Fruit fly (Drosophila melanogaster) whole organism, embryonic: ENCODE results near the gene Ubqn.

Experiments used
- ATbp ChIP-seq: fragments of 200-800 bp; sonication (Bioruptor generic); optimal IDR thresholded peaks from 2 replicates; lab custom pipeline; 2017; ENCODE audit warnings: missing biosample characterization, mild to moderate bottlenecking, missing genetic modification characterization, missing genetic modification reagents
- Antp ChIP-seq: fragments of 200-800 bp; sonication (Bioruptor generic); optimal IDR thresholded peaks from 3 replicates; lab custom pipeline; 2016; ENCODE audit warnings: missing biosample characterization, missing genetic modification characterization
- CG10274 ChIP-seq: fragments of 200-800 bp; sonication (Bioruptor generic); optimal IDR thresholded peaks from 3 replicates; lab custom pipeline; 2017; ENCODE audit warnings: missing biosample characterization, mild to moderate bottlenecking, missing genetic modification characterization
- CG14014 ChIP-seq: fragments of 200-800 bp; sonication (Bioruptor generic); IDR thresholded peaks from 2 replicates; pipeline ENCODE4 v1.3.6; 2022; ENCODE audit warnings: missing biosample characterization, missing genetic modification characterization
- CG14441 ChIP-seq: fragments of 200-800 bp; sonication (Bioruptor generic); IDR thresholded peaks from 2 replicates; pipeline ENCODE4 v1.3.6; 2022; ENCODE audit warnings: missing biosample characterization, missing genetic modification characterization
- CG14667 ChIP-seq: fragments of 200-800 bp; sonication (Bioruptor generic); IDR thresholded peaks from 2 replicates; pipeline ENCODE4 v1.3.6; 2022; ENCODE audit warnings: missing biosample characterization, missing genetic modification characterization
- CG14710 ChIP-seq: fragments of 200-800 bp; sonication (Bioruptor generic); optimal IDR thresholded peaks from 3 replicates; lab custom pipeline; 2019; ENCODE audit warnings: missing biosample characterization, mild to moderate bottlenecking, missing genetic modification characterization, moderate library complexity
- CG15269 ChIP-seq: fragments of 200-800 bp; sonication (Bioruptor generic); optimal IDR thresholded peaks from 2 replicates; lab custom pipeline; 2018; ENCODE audit warnings: missing biosample characterization, mild to moderate bottlenecking, missing genetic modification characterization, moderate library complexity
- CG15479 ChIP-seq: fragments of 200-800 bp; sonication (Bioruptor generic); optimal IDR thresholded peaks from 3 replicates; lab custom pipeline; 2019; ENCODE audit warnings: missing biosample characterization, mild to moderate bottlenecking, missing genetic modification characterization, moderate library complexity
- CG3163 ChIP-seq: fragments of 200-800 bp; sonication (Bioruptor generic); optimal IDR thresholded peaks from 3 replicates; lab custom pipeline; 2016; ENCODE audit warnings: missing biosample characterization, missing genetic modification characterization
- CG34224 ChIP-seq: fragments of 200-800 bp; sonication (Bioruptor generic); IDR thresholded peaks from 3 replicates; pipeline ENCODE4 v1.3.6; 2022; ENCODE audit warnings: missing biosample characterization, missing genetic modification characterization; ENCODE audit not compliant: partially characterized antibody
- CG34422 ChIP-seq: fragments of 200-800 bp; sonication (Bioruptor generic); IDR thresholded peaks from 3 replicates; pipeline ENCODE4 v1.3.6; 2022; ENCODE audit warnings: missing biosample characterization, missing genetic modification characterization
- CG4282 ChIP-seq: fragments of 200-800 bp; sonication (Bioruptor generic); optimal IDR thresholded peaks from 2 replicates; lab custom pipeline; 2016; ENCODE audit warnings: missing biosample characterization, missing genetic modification characterization
- CG5245 ChIP-seq: fragments of 200-800 bp; sonication (Bioruptor generic); optimal IDR thresholded peaks from 3 replicates; lab custom pipeline; 2016; ENCODE audit warnings: missing biosample characterization, missing genetic modification characterization
- CG8388 ChIP-seq: fragments of 200-800 bp; sonication (Bioruptor generic); optimal IDR thresholded peaks from 2 replicates; lab custom pipeline; 2019; ENCODE audit warnings: missing biosample characterization, mild to moderate bottlenecking, missing genetic modification characterization, moderate library complexity
- CTCF ChIP-seq: fragments of 200-800 bp; sonication (Bioruptor generic); optimal IDR thresholded peaks from 2 replicates; lab custom pipeline; 2017; ENCODE audit warnings: missing biosample characterization, mild to moderate bottlenecking, missing genetic modification characterization, moderate library complexity
- CrebB ChIP-seq: fragments of 200-800 bp; sonication (Bioruptor generic); optimal IDR thresholded peaks from 3 replicates; lab custom pipeline; 2018; ENCODE audit warnings: missing biosample characterization, mild to moderate bottlenecking, missing genetic modification characterization
- Dad ChIP-seq: fragments of 200-800 bp; sonication (Bioruptor generic); optimal IDR thresholded peaks from 3 replicates; lab custom pipeline; 2016; ENCODE audit warnings: missing biosample characterization, missing genetic modification characterization
- Dbx ChIP-seq: fragments of 200-800 bp; sonication (Bioruptor generic); IDR thresholded peaks from 3 replicates; pipeline ENCODE4 v1.3.6; 2022; ENCODE audit warnings: missing biosample characterization, missing genetic modification characterization
- E2f2 ChIP-seq: fragments of 200-800 bp; sonication (Bioruptor generic); IDR thresholded peaks from 2 replicates; pipeline ENCODE4 v1.3.6; 2022; ENCODE audit warnings: missing biosample characterization, missing genetic modification characterization
- Hand ChIP-seq: fragments of 200-800 bp; sonication (Bioruptor generic); optimal IDR thresholded peaks from 2 replicates; lab custom pipeline; 2017; ENCODE audit warnings: mild to moderate bottlenecking, missing biosample characterization, missing genetic modification reagents, missing genetic modification characterization
- Jarid2 ChIP-seq: fragments of 200-800 bp; sonication (Bioruptor generic); optimal IDR thresholded peaks from 3 replicates; lab custom pipeline; 2017; ENCODE audit warnings: mild to moderate bottlenecking, missing biosample characterization, missing genetic modification reagents, missing genetic modification characterization
- Kr ChIP-seq: fragments of 200-800 bp; sonication (Bioruptor generic); optimal IDR thresholded peaks from 2 replicates; lab custom pipeline; 2017; ENCODE audit warnings: missing biosample characterization, mild to moderate bottlenecking, missing genetic modification characterization
- Lhr ChIP-seq: fragments of 200-800 bp; sonication (Bioruptor generic); optimal IDR thresholded peaks from 3 replicates; lab custom pipeline; 2017; ENCODE audit warnings: mild to moderate bottlenecking, missing biosample characterization, missing genetic modification reagents, missing genetic modification characterization
- Meics ChIP-seq: fragments of 200-800 bp; sonication (Bioruptor generic); optimal IDR thresholded peaks from 2 replicates; lab custom pipeline; 2017; ENCODE audit warnings: missing biosample characterization, mild to moderate bottlenecking, missing genetic modification characterization
- Nf-YA ChIP-seq: fragments of 200-800 bp; sonication (Bioruptor generic); IDR thresholded peaks from 2 replicates; pipeline ENCODE4 v1.3.6; 2022; ENCODE audit warnings: missing biosample characterization, missing genetic modification characterization
- YL-1 ChIP-seq: fragments of 200-800 bp; sonication (Bioruptor generic); optimal IDR thresholded peaks from 3 replicates; lab custom pipeline; 2017; ENCODE audit warnings: missing biosample characterization, mild to moderate bottlenecking, missing genetic modification characterization
- amos ChIP-seq: fragments of 200-800 bp; sonication (Bioruptor generic); IDR thresholded peaks from 2 replicates; pipeline ENCODE4 v1.3.6; 2022; ENCODE audit warnings: missing biosample characterization, missing genetic modification characterization; ENCODE audit not compliant: partially characterized antibody
- ash1 ChIP-seq: fragments of 200-800 bp; sonication (Bioruptor generic); optimal IDR thresholded peaks from 2 replicates; lab custom pipeline; 2018; ENCODE audit warnings: missing biosample characterization, mild to moderate bottlenecking, missing genetic modification characterization
- bab2 ChIP-seq: fragments of 200-800 bp; sonication (Bioruptor generic); optimal IDR thresholded peaks from 2 replicates; lab custom pipeline; 2016; ENCODE audit warnings: missing biosample characterization, missing genetic modification characterization
- cas ChIP-seq: fragments of 200-800 bp; sonication (Bioruptor generic); IDR thresholded peaks from 2 replicates; pipeline ENCODE4 v1.3.6; 2022; ENCODE audit warnings: missing biosample characterization, missing genetic modification characterization
- danr ChIP-seq: fragments of 200-800 bp; sonication (Bioruptor generic); IDR thresholded peaks from 2 replicates; pipeline ENCODE4 v1.3.6; 2022; ENCODE audit warnings: missing biosample characterization, missing genetic modification characterization
- dm ChIP-seq: fragments of 200-800 bp; sonication (Bioruptor generic); optimal IDR thresholded peaks from 3 replicates; lab custom pipeline; 2016; ENCODE audit warnings: missing biosample characterization, missing genetic modification characterization
- ewg ChIP-seq: fragments of 200-800 bp; sonication (Bioruptor generic); optimal IDR thresholded peaks from 3 replicates; lab custom pipeline; 2017; ENCODE audit warnings: mild to moderate bottlenecking, missing biosample characterization, missing genetic modification reagents, missing genetic modification characterization
- gsb-n ChIP-seq: fragments of 200-800 bp; sonication (Bioruptor generic); optimal IDR thresholded peaks from 3 replicates; lab custom pipeline; 2018; ENCODE audit warnings: missing biosample characterization, mild to moderate bottlenecking, missing genetic modification characterization
- hbn ChIP-seq: fragments of 200-800 bp; sonication (Bioruptor generic); IDR thresholded peaks from 2 replicates; pipeline ENCODE4 v1.3.6; 2022; ENCODE audit warnings: missing biosample characterization, missing genetic modification characterization; ENCODE audit not compliant: partially characterized antibody
- her ChIP-seq: fragments of 200-800 bp; sonication (Bioruptor generic); optimal IDR thresholded peaks from 2 replicates; lab custom pipeline; 2016; ENCODE audit warnings: missing biosample characterization, missing genetic modification characterization
- ken ChIP-seq: fragments of 200-800 bp; sonication (Bioruptor generic); IDR thresholded peaks from 3 replicates; pipeline ENCODE4 v1.3.6; 2022; ENCODE audit warnings: missing biosample characterization, missing genetic modification characterization
- lilli ChIP-seq: fragments of 200-800 bp; sonication (Bioruptor generic); optimal IDR thresholded peaks from 3 replicates; lab custom pipeline; 2016; ENCODE audit warnings: missing biosample characterization, missing genetic modification characterization
- maf-S ChIP-seq: fragments of 200-800 bp; sonication (Bioruptor generic); optimal IDR thresholded peaks from 2 replicates; lab custom pipeline; 2016; ENCODE audit warnings: missing biosample characterization, missing genetic modification characterization
- mam ChIP-seq: fragments of 200-800 bp; sonication (Bioruptor generic); optimal IDR thresholded peaks from 3 replicates; lab custom pipeline; 2016; ENCODE audit warnings: missing biosample characterization, missing genetic modification characterization
- mirr ChIP-seq: fragments of 200-800 bp; sonication (Bioruptor generic); optimal IDR thresholded peaks from 3 replicates; lab custom pipeline; 2018; ENCODE audit warnings: missing biosample characterization, mild to moderate bottlenecking, missing genetic modification characterization
- odd ChIP-seq: fragments of 200-800 bp; sonication (Bioruptor generic); optimal IDR thresholded peaks from 2 replicates; lab custom pipeline; 2017; ENCODE audit warnings: missing biosample characterization, mild to moderate bottlenecking, missing genetic modification characterization
- pros ChIP-seq: fragments of 200-800 bp; sonication (Bioruptor generic); optimal IDR thresholded peaks from 3 replicates; lab custom pipeline; 2019; ENCODE audit warnings: missing biosample characterization, mild to moderate bottlenecking, missing genetic modification characterization, moderate library complexity
- pum ChIP-seq: fragments of 200-800 bp; sonication (Bioruptor generic); optimal IDR thresholded peaks from 2 replicates; lab custom pipeline; 2016; ENCODE audit warnings: missing biosample characterization, missing genetic modification characterization
- ranshi ChIP-seq: fragments of 200-800 bp; sonication (Bioruptor generic); IDR thresholded peaks from 2 replicates; pipeline ENCODE4 v1.3.6; 2022; ENCODE audit warnings: missing biosample characterization, missing genetic modification characterization
- repo ChIP-seq: fragments of 200-800 bp; sonication (Bioruptor generic); optimal IDR thresholded peaks from 2 replicates; lab custom pipeline; 2016; ENCODE audit warnings: missing biosample characterization, missing genetic modification characterization
- seq ChIP-seq: fragments of 200-800 bp; sonication (Bioruptor generic); IDR thresholded peaks from 2 replicates; pipeline ENCODE4 v1.3.6; 2022; ENCODE audit warnings: missing biosample characterization, missing genetic modification characterization
- tll ChIP-seq, 2 experiments: fragments of 200-800 bp in 1 of 2; fragments of >200 bp in 1 of 2; sonication (Bioruptor generic) in 1 of 2; optimal IDR thresholded peaks; 2 replicates each; lab custom pipeline; 2017 to 2019; ENCODE audit warnings: missing biosample characterization in 2 of 2, missing genetic modification characterization in 2 of 2, mild to moderate bottlenecking in 1 of 2, moderate library complexity in 1 of 2
- ttk ChIP-seq: fragments of 200-800 bp; sonication (Bioruptor generic); IDR thresholded peaks from 2 replicates; pipeline ENCODE4 v2.1.2; 2022; ENCODE audit warnings: missing biosample characterization, missing genetic modification characterization
- zfh1 ChIP-seq: fragments of 200-800 bp; sonication (Bioruptor generic); IDR thresholded peaks from 3 replicates; pipeline ENCODE4 v1.3.6; 2022; ENCODE audit warnings: missing biosample characterization, missing genetic modification characterization

The Ubqn gene

DNA sequence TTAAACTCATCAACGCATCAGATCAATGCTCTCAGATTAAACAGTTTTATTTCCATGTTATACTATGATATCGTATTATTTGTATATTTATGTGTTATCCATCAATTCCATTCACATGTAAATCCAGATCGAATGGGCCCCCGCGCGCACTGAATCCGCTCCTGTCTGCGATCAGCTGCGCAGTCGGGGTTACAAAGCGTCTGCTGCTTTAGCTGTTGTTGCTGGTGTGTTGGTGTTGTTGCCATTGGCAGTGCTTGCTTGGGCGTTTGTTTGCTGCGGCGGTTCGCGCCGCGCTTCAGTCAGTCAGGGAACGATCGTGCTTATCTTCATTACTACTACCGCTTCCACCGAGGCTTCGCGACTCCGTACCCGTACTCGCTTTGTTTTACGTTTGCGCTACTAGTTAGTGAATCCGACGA is 16.6 kb upstream of the Ubqn start, which contains the start of gene Zw (continued):
- TF ChIP-seq CG34422 (GFP tag; lab: Robert Waterston, UW) (peak; percentile 72; the same call in 2 of the 3 replicates), ttk (peak; percentile 45; the same call in 1 of the 2 replicates), Jarid2 (GFP tag; lab: Kevin White, UChicago) (no peak), maf-S (no peak), pros (GFP tag; lab: Kevin White, UChicago) (no peak), CG5245 (peak; percentile 19), CG14710 (tag; lab: Kevin White, UChicago) (peak; percentile 2), CG15269 (tag; lab: Kevin White, UChicago) (peak; percentile 52), repo (no peak), ranshi (GFP tag; lab: Robert Waterston, UW) (peak; percentile 49; the same call in 1 of the 2 replicates), dm (GFP tag; lab: Kevin White, UChicago) (peak; percentile 5), gsb-n (tag; lab: Kevin White, UChicago) (no peak), CG14014 (GFP tag; lab: Robert Waterston, UW) (peak; percentile 35; the same call in 1 of the 2 replicates), CG8388 (GFP tag; lab: Kevin White, UChicago) (no peak), CG34224 (GFP tag; lab: Robert Waterston, UW) (peak; percentile 26; the same call in 1 of the 3 replicates), tll (GFP tag; optimal IDR thresholded peaks at IDR 0.05; lab: Kevin White, UChicago) (no peak), ewg (GFP tag; lab: Kevin White, UChicago) (no peak), Nf-YA (GFP tag; lab: Robert Waterston, UW) (no peak), hbn (GFP tag; lab: Robert Waterston, UW) (no peak), ATbp (GFP tag; lab: Kevin White, UChicago) (peak; percentile 7), E2f2 (GFP tag; lab: Robert Waterston, UW) (peak; percentile 35; the same call in 1 of the 2 replicates), mirr (peak; percentile 46), amos (peak; percentile 67), danr (no peak), ken (GFP tag; lab: Robert Waterston, UW) (peak; percentile 55; the same call in 1 of the 3 replicates), odd (no peak), YL-1 (GFP tag; lab: Kevin White, UChicago) (no peak), bab2 (GFP tag; lab: Kevin White, UChicago) (peak; percentile 32), Kr (GFP tag; lab: Kevin White, UChicago) (no peak), Dad (no peak), Antp (peak; percentile 35), zfh1 (peak; percentile 62; the same call in 2 of the 3 replicates), her (GFP tag; lab: Kevin White, UChicago) (no peak), CG14441 (GFP tag; lab: Robert Waterston, UW) (peak; percentile 40; the same call in 1 of the 2 replicates), cas (GFP tag; lab: Robert Waterston, UW) (no peak), CG10274 (GFP tag; lab: Kevin White, UChicago) (no peak), seq (GFP tag; lab: Robert Waterston, UW) (peak; percentile 33; the same call in 1 of the 2 replicates), lilli (GFP tag; lab: Kevin White, UChicago) (peak; percentile 63), mam (GFP tag; lab: Kevin White, UChicago) (peak; percentile 61), CG14667 (GFP tag; lab: Robert Waterston, UW) (peak; percentile 62), CG3163 (GFP tag; lab: Kevin White, UChicago) (no peak), CTCF (GFP tag; lab: Kevin White, UChicago) (no peak), CG15479 (no peak), Hand (GFP tag; lab: Kevin White, UChicago) (no peak), pum (peak; percentile 19), Dbx (GFP tag; lab: Robert Waterston, UW) (peak; percentile 58; the same call in 2 of the 3 replicates), Meics (GFP tag; lab: Kevin White, UChicago) (peak; percentile 25), CrebB (tag; lab: Kevin White, UChicago) (no peak), ash1 (GFP tag; lab: Kevin White, UChicago) (no peak), CG4282 (GFP tag; lab: Kevin White, UChicago) (no peak), Lhr (GFP tag; lab: Kevin White, UChicago) (no peak)
